Worm (Caenorhabditis elegans) whole organism, L2 larva: ENCODE measurements around the gene etc-1.

Experiments used
- nhr-11 ChIP-seq: fragments of 150-350 bp; optimal IDR thresholded peaks from 2 replicates; lab custom pipeline; 2014; ENCODE audit warnings: missing biosample characterization, missing genetic modification characterization
- zag-1 ChIP-seq: fragments of 150-350 bp; optimal IDR thresholded peaks from 2 replicates; lab custom pipeline; 2014; ENCODE audit warnings: missing biosample characterization, missing genetic modification characterization

ce11 chrII:8668871-8669270 lies 4.2 kb downstream of the etc-1 start:
- TF ChIP-seq nhr-11 (tag; lab: Kevin White, UChicago), result no peak
- TF ChIP-seq zag-1 (tag; lab: Kevin White, UChicago), result no peak
